Worm (Caenorhabditis elegans) whole organism, L4 larva: ENCODE data around the gene inx-2.

Experiments used
- aha-1 ChIP-seq: fragments of 150-350 bp; peaks from one replicate; lab custom pipeline; 2014; ENCODE audit warnings: missing biosample characterization, missing genetic modification characterization
- aly-2 ChIP-seq: sonication (generic microtip); optimal IDR thresholded peaks from 2 replicates; lab custom pipeline; 2018; ENCODE audit warnings: missing biosample characterization, missing genetic modification characterization
- ama-1 ChIP-seq: fragments of 150-350 bp; optimal IDR thresholded peaks from 2 replicates; lab custom pipeline; 2014; ENCODE audit warnings: inconsistent platforms, mixed read lengths
- daf-8 ChIP-seq: fragments of 200-800 bp; sonication (Bioruptor generic); IDR thresholded peaks from 2 replicates; pipeline ENCODE4 v1.3.6; 2022; ENCODE audit warnings: missing genetic modification characterization, missing compliant biosample characterization
- gei-8 ChIP-seq: fragments of 200-800 bp; sonication (Bioruptor generic); optimal IDR thresholded peaks from 2 replicates; lab custom pipeline; 2018; ENCODE audit warnings: mild to moderate bottlenecking, missing genetic modification characterization, missing compliant biosample characterization
- nhr-11 ChIP-seq: fragments of 150-350 bp; optimal IDR thresholded peaks from 2 replicates; lab custom pipeline; 2014; ENCODE audit warnings: missing biosample characterization, missing genetic modification characterization
- nhr-28 ChIP-seq: fragments of 150-350 bp; optimal IDR thresholded peaks from 2 replicates; lab custom pipeline; 2014; ENCODE audit warnings: missing biosample characterization, missing genetic modification characterization
- nhr-76 ChIP-seq: fragments of 150-350 bp; optimal IDR thresholded peaks from 2 replicates; lab custom pipeline; 2014; ENCODE audit warnings: missing biosample characterization, missing genetic modification characterization
- pqm-1 ChIP-seq: sonication (generic microtip); optimal IDR thresholded peaks from 2 replicates; lab custom pipeline; 2017; ENCODE audit warnings: missing biosample characterization, missing genetic modification characterization
- skn-1 ChIP-seq: fragments of 150-350 bp; optimal IDR thresholded peaks from 2 replicates; lab custom pipeline; 2014; ENCODE audit warnings: missing biosample characterization, missing genetic modification characterization

ce11 chrX:11315392-11315791 is 18.9 kb upstream of the inx-2 start, which contains the start of gene F08G12.11:
- TF ChIP-seq aly-2 (no peak), nhr-76 (tag; lab: Kevin White, UChicago) (no peak), skn-1 (tag; lab: Kevin White, UChicago) (no peak), gei-8 (GFP tag; lab: Kevin White, UChicago) (no peak), daf-8 (GFP tag; lab: Robert Waterston, UW) (no peak), aha-1 (tag; lab: Kevin White, UChicago) (no peak), pqm-1 (tag; lab: Kevin White, UChicago) (no peak), ama-1 (lab: Kevin White, UChicago) (no peak), nhr-11 (tag; lab: Kevin White, UChicago) (no peak), nhr-28 (tag; lab: Kevin White, UChicago) (no peak)
